Worm (Caenorhabditis elegans): ENCODE results near the gene tag-164.

The tag-164 gene

DNA sequence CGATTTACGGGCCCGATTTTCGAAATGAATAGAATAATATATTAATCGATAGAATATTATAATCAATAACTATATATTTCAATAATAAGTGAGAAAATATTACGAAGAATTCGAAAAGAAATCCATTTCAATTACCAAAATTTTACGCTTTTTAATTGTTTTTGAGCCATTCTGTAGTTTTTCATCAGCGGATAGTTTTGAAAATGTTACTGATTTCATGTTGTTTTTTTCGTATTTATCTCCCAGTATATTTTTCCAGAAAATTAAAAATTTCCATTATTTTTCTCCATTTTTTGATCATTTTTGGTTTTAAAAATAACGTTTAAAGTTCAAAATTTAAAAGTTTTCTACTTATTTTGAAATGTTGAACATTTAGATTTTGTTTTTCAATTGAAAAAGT, 46.4 kb downstream of the tag-164 start, which contains the start of gene T28A8.3:
Gene T28A8.3 (plus strand): TSS at position 301 of the 400 bp plus-strand sequence.
- no peak for TF ChIP-seq unc-62 (GFP tag; optimal IDR thresholded peaks at IDR 0.05)

All from whole organism, dauer.